Fruit fly (Drosophila melanogaster) whole organism, prepupa: Measurements from ENCODE around the gene CG3434.
A peak's percentile ranks its signal among the peaks of the same experiment; 100 is the strongest.

ENCODE experiments used
- CG8119 ChIP-seq: fragments of 200-800 bp; sonication (Bioruptor generic); IDR thresholded peaks from 3 replicates; pipeline ENCODE4 v1.3.6; 2022; ENCODE audit warnings: missing biosample characterization, missing genetic modification characterization
- Eip75B ChIP-seq: fragments of 200-800 bp; sonication (Bioruptor generic); optimal IDR thresholded peaks from 3 replicates; lab custom pipeline; 2016; ENCODE audit warnings: missing biosample characterization, missing genetic modification characterization
- Met ChIP-seq: fragments of 200-800 bp; sonication (Bioruptor generic); optimal IDR thresholded peaks from 3 replicates; lab custom pipeline; 2016; ENCODE audit warnings: missing biosample characterization, missing genetic modification characterization
- Sox102F ChIP-seq: fragments of 200-800 bp; sonication (Bioruptor generic); optimal IDR thresholded peaks from 2 replicates; lab custom pipeline; 2016; ENCODE audit warnings: missing biosample characterization, mild to moderate bottlenecking, missing genetic modification characterization
- ss ChIP-seq, 2 experiments: fragments of 200-800 bp; sonication (Bioruptor generic); optimal IDR thresholded peaks; 2 replicates in 1 of 2; 3 replicates in 1 of 2; lab custom pipeline; 2017 to 2018; ENCODE audit warnings: mild to moderate bottlenecking in 2 of 2, missing biosample characterization in 2 of 2, missing genetic modification characterization in 2 of 2, moderate library complexity in 1 of 2

dm6 chr3L:9446731-9447238 is 13.8 kb downstream of the CG3434 start, which contains the start of gene CG3529:
- TF ChIP-seq Eip75B (GFP tag; lab: Kevin White, UChicago) (peak; percentile 33), CG8119 (GFP tag; lab: Robert Waterston, UW) (no peak), Sox102F (GFP tag; lab: Kevin White, UChicago) (no peak), ss (GFP tag; optimal IDR thresholded peaks at IDR 0.05; lab: Kevin White, UChicago) (peak in 1 of 2 experiments; percentile 61), Met (GFP tag; lab: Kevin White, UChicago) (peak; percentile 47)
